Fruit fly (Drosophila melanogaster) Kc167 (cell line): ENCODE results near the gene tHMG1.

Source experiments
- Myc ChIP-seq: fragments of >200 bp; optimal IDR thresholded peaks from 2 replicates; lab custom pipeline; 2017; ENCODE audit warnings: missing external identifiers
- Sin3A ChIP-seq: fragments of >200 bp; optimal IDR thresholded peaks from 2 replicates; lab custom pipeline; 2018; ENCODE audit warnings: missing external identifiers
- h ChIP-seq: fragments of >200 bp; optimal IDR thresholded peaks from 3 replicates; lab custom pipeline; 2018; ENCODE audit warnings: missing external identifiers
- psq ChIP-seq: fragments of >200 bp; optimal IDR thresholded peaks from 2 replicates; lab custom pipeline; 2017; ENCODE audit warnings: missing external identifiers
- ttk ChIP-seq: sonication (Bioruptor generic); optimal IDR thresholded peaks from 2 replicates; lab custom pipeline; 2017; ENCODE audit warnings: missing external identifiers

DNA sequence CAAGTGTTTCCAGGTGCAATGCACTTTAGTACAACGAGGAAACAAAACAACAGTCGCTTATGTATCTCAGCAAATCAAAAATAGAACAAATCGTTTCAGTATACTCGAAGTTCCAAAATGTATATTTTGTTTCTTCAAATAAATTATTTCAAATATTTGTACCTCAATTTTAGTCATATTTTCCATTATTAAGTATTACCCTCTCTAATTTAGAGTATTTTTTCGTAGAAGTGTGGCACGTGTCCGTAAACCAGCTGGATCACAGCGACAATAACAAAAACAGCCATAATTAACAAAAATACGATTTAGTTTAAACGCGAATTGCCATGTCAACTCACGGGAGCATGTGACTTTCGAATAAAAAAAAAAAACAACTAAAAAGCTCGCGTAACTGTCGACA is 27.1 kb downstream of the tHMG1 start:
- TF ChIP-seq h (lab: Kevin White, UChicago) = no peak
- TF ChIP-seq psq = no peak
- TF ChIP-seq Myc = no peak
- no peak for TF ChIP-seq ttk (lab: Kevin White, UChicago)
- no peak for TF ChIP-seq Sin3A (lab: Kevin White, UChicago)
